Fruit fly (Drosophila melanogaster): Measurements from ENCODE around the gene hd.

hd gene

DNA sequence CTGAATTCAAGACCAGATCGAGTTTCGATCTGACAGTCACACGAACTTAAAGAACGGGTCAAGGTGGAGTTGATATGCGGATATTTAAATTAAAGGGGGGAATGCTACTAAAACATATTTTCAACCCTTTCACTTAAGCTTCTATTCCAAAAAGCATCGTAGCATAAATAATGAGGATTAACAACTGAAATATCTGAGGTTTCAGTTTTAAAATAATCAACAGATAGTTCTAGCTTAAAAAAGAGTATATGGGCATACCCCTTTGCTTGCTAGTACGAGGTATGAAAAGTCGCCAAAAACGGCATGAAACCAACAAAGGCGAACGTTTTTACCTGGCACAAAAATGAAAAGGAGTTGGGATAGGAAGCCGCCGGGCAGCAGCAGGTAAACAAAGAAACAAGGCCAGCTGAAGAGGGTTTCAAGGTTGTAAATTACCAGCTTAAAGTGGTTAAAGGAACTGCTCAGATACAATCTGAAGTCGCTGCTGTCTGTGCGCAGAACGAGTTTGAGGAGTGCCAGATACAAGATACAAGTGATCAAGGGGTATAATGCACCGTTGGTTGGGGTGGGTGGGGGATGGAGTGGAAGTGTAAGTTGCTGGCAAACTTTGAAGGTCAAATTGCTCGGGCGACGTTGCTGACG is 42.9 kb downstream of the hd start:
- TF ChIP-seq h (GFP tag; optimal IDR thresholded peaks at IDR 0.05) (peak; percentile 75), ey (GFP tag; optimal IDR thresholded peaks at IDR 0.05) (peak; percentile 75), GATAd (GFP tag; optimal IDR thresholded peaks at IDR 0.05) (no peak), sv (GFP tag; optimal IDR thresholded peaks at IDR 0.05) (no peak), dsf (GFP tag; optimal IDR thresholded peaks at IDR 0.05; ENCODE audit: borderline replicate concordance) (no peak), fru (GFP tag; optimal IDR thresholded peaks at IDR 0.05) (peak; percentile 76), N (GFP tag; optimal IDR thresholded peaks at IDR 0.05) (no peak), Sp1 (GFP tag; optimal IDR thresholded peaks at IDR 0.05) (peak; percentile 33), br (GFP tag; optimal IDR thresholded peaks at IDR 0.05) (peak; percentile 58), woc (GFP tag; optimal IDR thresholded peaks at IDR 0.05) (peak; percentile 79), Rel (GFP tag; optimal IDR thresholded peaks at IDR 0.05) (peak; percentile 55), Rel (tag; optimal IDR thresholded peaks at IDR 0.05) (no peak), OdsH (GFP tag; optimal IDR thresholded peaks at IDR 0.05) (peak; percentile 66), rgr (GFP tag; optimal IDR thresholded peaks at IDR 0.05) (peak; percentile 66), CG9705 (GFP tag; optimal IDR thresholded peaks at IDR 0.05) (no peak), Abd-B (GFP tag; optimal IDR thresholded peaks at IDR 0.05) (no peak), Hnf4 (GFP tag; optimal IDR thresholded peaks at IDR 0.05) (peak; percentile 37), Hr83 (GFP tag; optimal IDR thresholded peaks at IDR 0.05; ENCODE audit: poor library complexity, severe bottlenecking) (no peak), dmrt93B (GFP tag; optimal IDR thresholded peaks at IDR 0.05) (peak; percentile 26), foxo (GFP tag; optimal IDR thresholded peaks at IDR 0.05) (peak in 1 of 2 experiments; percentile 73), Dif (GFP tag; optimal IDR thresholded peaks at IDR 0.05; ENCODE audit: partially characterized antibody) (no peak), psq (GFP tag; optimal IDR thresholded peaks at IDR 0.05) (peak; percentile 68), HLH106 (tag; optimal IDR thresholded peaks at IDR 0.05) (peak; percentile 40)

- TF ChIP-seq woc (GFP tag; optimal IDR thresholded peaks at IDR 0.05) (peak; percentile 26), foxo (GFP tag; optimal IDR thresholded peaks at IDR 0.05) (peak in 1 of 2 experiments; percentile 41), h (GFP tag; optimal IDR thresholded peaks at IDR 0.05) (peak; percentile 5), br (GFP tag; optimal IDR thresholded peaks at IDR 0.05) (peak; percentile 17), fru (GFP tag; optimal IDR thresholded peaks at IDR 0.05) (peak; percentile 38), sage (GFP tag; optimal IDR thresholded peaks at IDR 0.05) (no peak), Hr78 (GFP tag; optimal IDR thresholded peaks at IDR 0.05) (no peak), psq (GFP tag; optimal IDR thresholded peaks at IDR 0.05) (peak; percentile 4)
Observed at dm6 chr3R:5330338-5330737, 44.4 kb downstream of the hd start.

DNA sequence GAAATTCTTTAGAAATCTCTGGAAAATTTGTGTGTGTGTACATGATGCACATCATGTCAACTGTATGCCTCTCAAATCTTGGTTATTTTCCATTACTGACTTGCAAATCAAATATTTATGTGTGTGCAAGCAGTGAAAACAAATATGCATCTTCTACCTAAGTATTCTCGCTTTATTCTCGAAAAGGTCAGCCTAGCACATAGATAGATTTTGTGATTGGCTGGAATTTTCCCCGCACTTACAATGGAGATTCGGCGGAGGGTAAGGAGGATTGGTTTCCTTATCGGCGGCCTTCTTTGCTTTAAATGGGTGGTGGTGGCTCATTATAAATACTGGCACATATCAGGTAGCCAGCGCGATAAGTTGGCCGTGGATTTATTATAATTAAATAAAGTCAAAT is 46.9 kb downstream of the hd start:
- TF ChIP-seq Jra (GFP tag; optimal IDR thresholded peaks at IDR 0.05) (no peak), usp (GFP tag; optimal IDR thresholded peaks at IDR 0.05) (no peak), Myc (optimal IDR thresholded peaks at IDR 0.05) (no peak), Dif (GFP tag; optimal IDR thresholded peaks at IDR 0.05; ENCODE audit: partially characterized antibody) (no peak), HLH106 (tag; optimal IDR thresholded peaks at IDR 0.05) (no peak), Hr83 (GFP tag; optimal IDR thresholded peaks at IDR 0.05; ENCODE audit: poor library complexity, severe bottlenecking) (no peak), h (GFP tag; optimal IDR thresholded peaks at IDR 0.05) (no peak), Vsx2 (GFP tag; optimal IDR thresholded peaks at IDR 0.05; ENCODE audit: partially characterized antibody) (no peak), N (GFP tag; optimal IDR thresholded peaks at IDR 0.05) (no peak)

DNA sequence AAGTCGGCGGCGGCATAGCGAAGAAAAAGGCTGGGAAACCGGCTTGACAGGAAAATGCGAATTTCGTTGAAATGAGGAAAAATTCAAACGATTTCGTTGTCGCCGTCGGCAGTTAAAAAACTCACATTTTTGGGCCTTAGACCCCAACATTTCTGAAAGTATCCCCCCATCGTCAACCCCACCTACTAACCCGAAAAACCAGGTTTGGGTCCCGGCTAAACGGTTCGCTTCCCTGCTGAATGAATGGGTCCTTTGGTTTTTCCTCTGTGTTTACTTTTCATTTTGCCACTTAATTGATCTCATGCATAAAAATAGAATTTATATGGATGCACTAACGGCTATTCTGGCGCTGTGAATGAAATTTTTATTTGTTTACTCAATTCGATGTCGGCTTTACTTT is 48.6 kb downstream of the hd start:
- no peak for TF ChIP-seq dmrt93B (GFP tag; optimal IDR thresholded peaks at IDR 0.05)
- TF ChIP-seq Hr83 (GFP tag; optimal IDR thresholded peaks at IDR 0.05; ENCODE audit: poor library complexity, severe bottlenecking) = no peak
- TF ChIP-seq OdsH (GFP tag; optimal IDR thresholded peaks at IDR 0.05) = no peak
- TF ChIP-seq GATAd (GFP tag; optimal IDR thresholded peaks at IDR 0.05) = no peak
- no peak for TF ChIP-seq N (GFP tag; optimal IDR thresholded peaks at IDR 0.05)
- TF ChIP-seq Jra (GFP tag; optimal IDR thresholded peaks at IDR 0.05) = no peak
- no peak for TF ChIP-seq psq (GFP tag; optimal IDR thresholded peaks at IDR 0.05)
- no peak for TF ChIP-seq Dif (GFP tag; optimal IDR thresholded peaks at IDR 0.05; ENCODE audit: partially characterized antibody)
- TF ChIP-seq dsf (GFP tag; optimal IDR thresholded peaks at IDR 0.05; ENCODE audit: borderline replicate concordance) = no peak
- no peak for TF ChIP-seq HLH106 (tag; optimal IDR thresholded peaks at IDR 0.05)
- TF ChIP-seq CrebA (GFP tag; optimal IDR thresholded peaks at IDR 0.05; ENCODE audit: borderline replicate concordance) = no peak
- no peak for TF ChIP-seq Mio (GFP tag; optimal IDR thresholded peaks at IDR 0.05)
- no peak for TF ChIP-seq fru (GFP tag; optimal IDR thresholded peaks at IDR 0.05)
- TF ChIP-seq foxo (GFP tag; optimal IDR thresholded peaks at IDR 0.05) = no peak
- TF ChIP-seq br (GFP tag; optimal IDR thresholded peaks at IDR 0.05) = no peak

Data from whole organism, wandering third instar larva.